Fruit fly (Drosophila melanogaster) Kc167 (cell line): Measurements from ENCODE around the gene CG4615.

ENCODE experiments used
- Myc ChIP-seq: fragments of >200 bp; optimal IDR thresholded peaks from 2 replicates; lab custom pipeline; 2017; ENCODE audit warnings: missing external identifiers
- h ChIP-seq: fragments of >200 bp; optimal IDR thresholded peaks from 3 replicates; lab custom pipeline; 2018; ENCODE audit warnings: missing external identifiers
- psq ChIP-seq: fragments of >200 bp; optimal IDR thresholded peaks from 2 replicates; lab custom pipeline; 2017; ENCODE audit warnings: missing external identifiers

DNA sequence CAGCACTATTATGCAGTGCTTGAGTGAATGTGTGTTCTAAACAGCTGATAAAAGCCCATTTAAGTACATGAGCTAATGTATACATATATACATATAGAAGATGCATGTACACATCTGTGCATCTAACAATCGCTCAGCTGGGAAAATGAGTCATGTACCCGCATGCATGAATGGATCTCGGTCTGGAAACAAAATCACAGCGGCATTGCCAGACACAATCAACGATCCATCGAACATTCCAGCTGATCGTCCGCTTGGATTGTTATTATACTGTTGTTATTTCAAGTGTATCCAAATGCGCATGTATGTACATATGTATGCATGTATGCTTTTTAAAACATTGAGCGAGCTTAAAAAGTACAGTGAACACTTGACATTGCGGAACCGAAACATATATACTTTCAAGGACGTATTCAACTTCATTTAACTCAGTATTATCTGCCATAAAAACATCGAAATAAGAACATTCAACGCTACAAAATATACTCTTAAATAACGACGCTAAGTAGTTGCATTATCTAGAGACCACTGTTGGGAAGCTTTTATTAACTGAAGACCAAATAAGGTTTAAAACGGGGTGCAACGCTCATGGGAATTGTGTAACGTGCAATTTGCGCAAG, 6.7 kb downstream of the CG4615 start:
- TF ChIP-seq psq (lab: Kevin White, UChicago) (no peak), h (no peak), Myc (lab: Kevin White, UChicago) (no peak)
